Worm (Caenorhabditis elegans) whole organism, midembryonic: ENCODE results near the gene srd-33.

Experiments used
- T22C8.4 ChIP-seq: fragments of 200-800 bp; sonication (Bioruptor generic); IDR thresholded peaks from 2 replicates; pipeline ENCODE4 v1.3.6; 2022; ENCODE audit warnings: missing genetic modification characterization, missing compliant biosample characterization
- cog-1 ChIP-seq: sonication (generic microtip); optimal IDR thresholded peaks from 2 replicates; lab custom pipeline; 2016; ENCODE audit warnings: missing genetic modification characterization, missing compliant biosample characterization
- flt-1 ChIP-seq: fragments of 200-800 bp; sonication (Bioruptor generic); IDR thresholded peaks from 2 replicates; pipeline ENCODE4 v1.3.6; 2022; ENCODE audit warnings: missing genetic modification characterization, missing compliant biosample characterization
- klf-2 ChIP-seq: fragments of 200-800 bp; sonication (Bioruptor generic); conservative IDR thresholded peaks from 2 replicates; pipeline ENCODE4 v1.3.6; 2022; ENCODE audit warnings: missing genetic modification reagents, missing genetic modification characterization, missing compliant biosample characterization
- med-1 ChIP-seq: sonication (generic microtip); optimal IDR thresholded peaks from 2 replicates; lab custom pipeline; 2017; ENCODE audit warnings: missing genetic modification characterization, mild to moderate bottlenecking, missing compliant biosample characterization, antibody characterized with exemption, missing genetic modification reagents; ENCODE audit not compliant: insufficient read depth
- ref-1 ChIP-seq: fragments of 200-800 bp; sonication (Bioruptor generic); conservative IDR thresholded peaks from 2 replicates; pipeline ENCODE4 v1.3.6; 2022; ENCODE audit warnings: missing genetic modification reagents, missing genetic modification characterization, missing compliant biosample characterization
- tab-1 ChIP-seq: fragments of 200-800 bp; sonication (Bioruptor generic); IDR thresholded peaks from 2 replicates; pipeline ENCODE4 v1.3.6; 2022; ENCODE audit warnings: missing genetic modification characterization, missing compliant biosample characterization
- ztf-23 ChIP-seq: fragments of 200-800 bp; sonication (Bioruptor generic); IDR thresholded peaks from 2 replicates; pipeline ENCODE4 v1.3.6; 2022; ENCODE audit warnings: missing genetic modification reagents, missing genetic modification characterization, missing compliant biosample characterization
- ztf-29 ChIP-seq: fragments of 200-800 bp; sonication (Bioruptor generic); IDR thresholded peaks from 2 replicates; pipeline ENCODE4 v1.3.6; 2022; ENCODE audit warnings: missing genetic modification reagents, missing genetic modification characterization, missing compliant biosample characterization

srd-33 gene

DNA sequence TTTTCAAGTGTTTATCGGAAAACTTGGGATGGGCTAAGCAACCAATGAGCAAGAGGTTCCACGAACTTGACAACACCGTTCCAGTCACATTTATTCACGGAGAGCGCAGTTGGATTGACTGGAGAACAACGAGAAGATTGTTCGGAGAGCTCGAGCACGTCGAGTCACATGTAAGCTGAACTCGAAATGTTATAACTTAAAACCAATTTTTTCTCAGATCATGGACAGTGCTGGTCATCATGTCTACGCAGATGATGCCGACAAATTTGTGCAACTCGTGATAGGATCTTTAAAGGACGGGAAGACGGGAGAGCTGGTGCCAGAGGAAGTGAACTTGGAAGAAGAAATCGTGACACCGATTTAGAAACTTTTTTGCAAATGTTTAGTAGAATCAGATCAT is 25.6 kb upstream of the srd-33 start:
- no peak for TF ChIP-seq tab-1 (GFP tag; lab: Robert Waterston, UW)
- no peak for TF ChIP-seq flt-1 (GFP tag; lab: Robert Waterston, UW)
- TF ChIP-seq cog-1 (tag; lab: Kevin White, UChicago): no peak
- TF ChIP-seq ref-1 (GFP tag; lab: Robert Waterston, UW): no peak
- no peak for TF ChIP-seq ztf-23
- TF ChIP-seq ztf-29: no peak
- TF ChIP-seq klf-2 (GFP tag; lab: Robert Waterston, UW): no peak
- no peak for TF ChIP-seq T22C8.4 (GFP tag; lab: Robert Waterston, UW)
- TF ChIP-seq med-1 (GFP tag; lab: Kevin White, UChicago): no peak

DNA sequence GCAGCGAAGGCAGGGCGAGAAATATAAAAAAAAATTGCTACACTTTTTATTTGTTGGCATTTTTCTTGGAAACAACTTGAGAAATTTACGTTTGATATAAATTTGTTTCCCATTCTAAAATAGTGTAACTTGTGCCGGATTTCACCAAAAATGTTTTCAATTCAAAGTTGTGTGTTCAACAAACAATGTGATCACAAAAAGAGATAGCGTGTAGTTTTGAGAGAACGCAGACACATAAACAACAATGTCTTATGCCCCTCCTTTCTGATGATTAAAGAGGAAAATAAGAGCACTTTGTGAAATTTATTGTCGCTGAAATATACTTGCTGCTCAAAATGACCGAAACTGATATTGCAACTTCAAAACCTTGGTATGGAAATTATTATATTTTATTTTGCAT is 24.7 kb upstream of the srd-33 start, which contains the start of gene abhd-5.1:
TSS of gene abhd-5.1 (plus strand) at position 230 of the 400 bp plus-strand sequence.
- no peak for TF ChIP-seq T22C8.4 (GFP tag; lab: Robert Waterston, UW)

DNA sequence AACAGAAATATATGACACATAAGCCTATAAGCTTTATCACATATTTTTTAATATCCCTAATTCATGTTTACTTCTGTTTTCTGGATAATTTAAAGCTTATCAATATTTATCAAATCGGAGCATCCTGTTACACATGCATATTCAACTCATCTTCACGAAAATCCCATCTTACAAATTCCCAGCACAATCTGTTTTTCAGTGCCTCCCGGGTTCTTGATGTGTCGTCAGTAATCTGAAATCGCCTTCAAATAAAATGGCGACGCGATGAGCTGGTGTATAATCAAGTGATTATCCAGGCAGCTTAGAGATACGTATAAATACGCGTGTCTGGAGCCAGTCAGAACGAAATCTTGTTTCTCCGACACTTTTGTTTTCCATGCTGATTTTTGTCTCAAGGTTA is 21.6 kb upstream of the srd-33 start:
- TF ChIP-seq cog-1 (tag; lab: Kevin White, UChicago): no peak

DNA sequence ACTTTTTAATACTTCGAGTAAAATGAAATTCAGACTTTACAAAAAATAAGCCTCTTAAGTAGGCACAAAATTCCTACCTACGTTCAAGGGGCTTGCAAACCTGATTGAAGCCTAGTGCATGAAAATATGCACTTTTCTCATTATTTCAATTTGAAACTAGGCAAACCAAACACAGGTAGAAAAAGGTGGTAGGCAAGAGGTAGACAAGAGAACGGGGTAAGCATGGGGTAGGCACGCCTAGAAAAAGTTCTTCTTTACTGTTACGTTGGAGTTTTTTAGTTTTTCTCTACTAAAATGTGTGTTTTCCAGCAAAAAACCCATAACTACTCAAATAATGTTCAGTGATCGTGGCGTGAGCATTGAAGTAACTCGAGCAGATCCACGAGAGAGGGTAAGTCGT is 21.0 kb upstream of the srd-33 start, which contains the start of gene nex-4:
TSS of gene nex-4 (plus strand) at position 301 of the 400 bp plus-strand sequence.
- TF ChIP-seq ref-1 (GFP tag; lab: Robert Waterston, UW) (no peak), tab-1 (GFP tag; lab: Robert Waterston, UW) (no peak), ztf-23 (no peak), ztf-29 (no peak), med-1 (GFP tag; lab: Kevin White, UChicago) (no peak), flt-1 (GFP tag; lab: Robert Waterston, UW) (no peak), T22C8.4 (GFP tag; lab: Robert Waterston, UW) (no peak), cog-1 (tag; lab: Kevin White, UChicago) (no peak), klf-2 (GFP tag; lab: Robert Waterston, UW) (no peak)

DNA sequence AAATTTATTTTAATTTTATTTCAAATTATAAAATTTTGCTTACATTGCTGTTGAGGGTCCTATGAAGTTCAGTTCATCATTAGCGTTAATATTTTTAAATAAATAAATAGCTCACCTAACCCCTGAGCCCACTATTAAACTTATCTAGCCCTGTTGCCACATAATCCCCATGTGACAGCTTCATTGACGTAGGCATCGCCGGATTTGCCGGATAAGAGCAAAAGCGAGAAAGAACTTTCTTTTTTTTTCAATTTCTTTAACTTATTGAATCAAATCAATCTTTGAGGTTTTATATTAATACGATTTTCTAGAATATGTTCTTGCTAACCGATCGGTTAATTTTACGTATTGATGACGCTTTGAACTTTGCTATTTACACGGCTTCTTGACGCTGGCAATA is 20.1 kb upstream of the srd-33 start:
- no peak for TF ChIP-seq ztf-23
- TF ChIP-seq ref-1 (GFP tag; lab: Robert Waterston, UW): no peak
- no peak for TF ChIP-seq T22C8.4 (GFP tag; lab: Robert Waterston, UW)
- no peak for TF ChIP-seq tab-1 (GFP tag; lab: Robert Waterston, UW)
- no peak for TF ChIP-seq ztf-29
- no peak for TF ChIP-seq klf-2 (GFP tag; lab: Robert Waterston, UW)
- no peak for TF ChIP-seq med-1 (GFP tag; lab: Kevin White, UChicago)
- no peak for TF ChIP-seq cog-1 (tag; lab: Kevin White, UChicago)
- TF ChIP-seq flt-1 (GFP tag; lab: Robert Waterston, UW): no peak

DNA sequence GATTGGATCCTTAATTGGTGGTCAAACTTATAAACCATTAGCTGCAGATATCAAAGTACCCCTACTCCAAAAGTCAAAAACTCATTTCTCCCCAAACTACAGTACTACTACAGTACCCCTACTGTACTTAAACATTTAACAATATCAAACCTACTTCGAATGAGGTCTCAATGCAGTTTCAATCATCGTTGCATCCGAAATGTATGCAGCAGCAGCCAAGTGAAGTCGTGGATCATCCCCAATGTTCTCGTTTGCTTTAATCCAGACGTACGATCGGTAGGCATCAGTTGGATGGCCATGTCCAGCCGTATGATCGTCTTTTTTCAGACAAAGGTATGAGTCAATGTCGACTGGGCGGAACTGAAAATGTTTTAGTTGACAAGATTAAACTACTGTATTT is 14.5 kb upstream of the srd-33 start:
- no peak for TF ChIP-seq ztf-29
- no peak for TF ChIP-seq T22C8.4 (GFP tag; lab: Robert Waterston, UW)
- no peak for TF ChIP-seq ztf-23
- no peak for TF ChIP-seq cog-1 (tag; lab: Kevin White, UChicago)
- no peak for TF ChIP-seq med-1 (GFP tag; lab: Kevin White, UChicago)
- no peak for TF ChIP-seq tab-1 (GFP tag; lab: Robert Waterston, UW)
- TF ChIP-seq ref-1 (GFP tag; lab: Robert Waterston, UW): no peak
- no peak for TF ChIP-seq klf-2 (GFP tag; lab: Robert Waterston, UW)
- no peak for TF ChIP-seq flt-1 (GFP tag; lab: Robert Waterston, UW)

DNA sequence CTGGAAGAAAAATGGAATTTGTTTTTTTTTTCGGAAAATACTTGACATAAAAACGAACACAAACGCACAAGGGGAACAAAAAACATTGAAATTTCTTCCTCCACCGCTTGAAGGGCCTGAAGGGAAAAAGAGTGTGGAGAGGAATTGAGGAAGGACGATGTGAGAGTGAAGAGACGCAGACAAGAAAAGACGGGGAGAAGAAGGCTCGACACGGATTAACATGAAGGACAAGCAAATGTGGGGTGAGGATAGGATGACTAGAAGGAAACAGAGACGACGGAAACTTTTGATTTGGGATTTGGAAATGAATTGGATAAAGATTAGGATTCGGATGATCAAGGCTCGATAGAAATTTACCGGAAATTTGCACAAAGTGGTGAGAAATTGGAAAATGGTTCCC is 11.6 kb upstream of the srd-33 start:
- TF ChIP-seq T22C8.4 (GFP tag; lab: Robert Waterston, UW) (no peak; the same call in 1 of the 2 replicates), flt-1 (GFP tag; lab: Robert Waterston, UW) (no peak), klf-2 (GFP tag; lab: Robert Waterston, UW) (no peak), ztf-29 (no peak), ztf-23 (no peak), cog-1 (tag; lab: Kevin White, UChicago) (no peak), med-1 (GFP tag; lab: Kevin White, UChicago) (no peak), ref-1 (GFP tag; lab: Robert Waterston, UW) (no peak), tab-1 (GFP tag; lab: Robert Waterston, UW) (no peak)

DNA sequence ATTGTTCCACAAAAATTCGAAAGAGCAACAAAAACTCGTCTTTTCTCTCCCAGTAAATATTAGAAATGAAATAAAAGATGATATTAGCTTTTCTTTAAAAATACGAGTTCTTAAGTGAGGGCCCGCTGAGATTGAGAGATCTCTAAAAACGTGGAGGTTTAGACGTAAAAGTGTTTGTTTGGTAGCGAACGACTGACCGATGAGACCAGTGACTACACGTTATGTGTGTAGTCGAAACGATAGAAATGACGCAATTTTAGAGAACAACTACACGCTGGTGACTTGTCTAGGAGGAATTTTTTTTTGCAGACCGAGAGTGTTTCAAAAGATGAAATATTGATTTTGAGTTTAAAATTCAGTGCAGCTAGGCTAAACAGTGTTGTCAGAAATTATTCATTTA is 9.4 kb upstream of the srd-33 start, which contains the start of gene C37H5.13:
TSS of gene C37H5.13 (minus strand) at position 229 of the 400 bp plus-strand sequence.
- TF ChIP-seq cog-1 (tag; lab: Kevin White, UChicago): no peak
- no peak for TF ChIP-seq flt-1 (GFP tag; lab: Robert Waterston, UW)
- no peak for TF ChIP-seq T22C8.4 (GFP tag; lab: Robert Waterston, UW)
- no peak for TF ChIP-seq tab-1 (GFP tag; lab: Robert Waterston, UW)
- no peak for TF ChIP-seq klf-2 (GFP tag; lab: Robert Waterston, UW)
- TF ChIP-seq ztf-23: no peak
- TF ChIP-seq med-1 (GFP tag; lab: Kevin White, UChicago): no peak
- no peak for TF ChIP-seq ztf-29
- no peak for TF ChIP-seq ref-1 (GFP tag; lab: Robert Waterston, UW)

DNA sequence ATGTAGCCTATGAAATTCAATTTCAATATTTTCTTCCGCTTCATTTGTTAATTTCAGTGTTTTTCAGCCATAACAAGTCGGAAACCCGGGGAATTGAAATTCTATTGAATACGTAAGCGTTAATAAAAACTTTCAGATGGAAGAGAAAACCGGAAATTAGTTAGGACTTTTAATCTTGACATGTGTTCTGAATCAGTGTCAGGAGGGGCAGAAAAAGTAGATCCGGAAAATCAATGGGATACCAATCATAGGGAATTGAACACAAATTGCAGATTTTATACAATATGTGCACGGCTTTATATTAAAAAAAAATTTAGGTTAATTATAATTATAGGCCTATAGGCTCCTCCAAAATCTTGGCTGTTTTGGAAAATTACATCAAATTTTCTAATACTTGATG is 7.8 kb upstream of the srd-33 start:
- no peak for TF ChIP-seq ztf-23
- TF ChIP-seq T22C8.4 (GFP tag; lab: Robert Waterston, UW): no peak
- TF ChIP-seq tab-1 (GFP tag; lab: Robert Waterston, UW): no peak
- no peak for TF ChIP-seq ref-1 (GFP tag; lab: Robert Waterston, UW)
- no peak for TF ChIP-seq ztf-29
- no peak for TF ChIP-seq klf-2 (GFP tag; lab: Robert Waterston, UW)
- no peak for TF ChIP-seq med-1 (GFP tag; lab: Kevin White, UChicago)
- TF ChIP-seq flt-1 (GFP tag; lab: Robert Waterston, UW): no peak
- TF ChIP-seq cog-1 (tag; lab: Kevin White, UChicago): no peak

DNA sequence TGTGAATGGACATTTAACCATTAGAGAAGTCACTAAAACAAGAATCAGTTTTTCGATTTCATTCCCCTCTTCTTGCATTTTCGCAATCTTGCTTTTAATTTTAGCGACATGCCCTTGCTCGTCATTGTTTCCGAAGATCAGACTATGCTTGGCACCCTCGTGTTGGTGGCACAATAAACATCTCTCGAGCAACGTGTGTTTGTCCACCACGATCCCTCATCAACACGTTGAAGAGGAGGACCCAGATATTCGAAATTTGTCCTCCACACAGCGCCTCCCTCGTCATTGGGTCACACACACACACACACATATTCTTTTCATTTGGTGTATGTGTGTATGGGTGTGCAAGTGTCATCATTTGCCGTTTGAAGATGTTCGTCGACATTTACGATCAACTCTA is 6.7 kb upstream of the srd-33 start, which contains the start of gene srd-32:
TSS of gene srd-32 (plus strand) at position 301 of the 400 bp plus-strand sequence.
- no peak for TF ChIP-seq ztf-23
- TF ChIP-seq ztf-29: no peak
- no peak for TF ChIP-seq T22C8.4 (GFP tag; lab: Robert Waterston, UW)
- TF ChIP-seq tab-1 (GFP tag; lab: Robert Waterston, UW): no peak
- no peak for TF ChIP-seq med-1 (GFP tag; lab: Kevin White, UChicago)
- no peak for TF ChIP-seq ref-1 (GFP tag; lab: Robert Waterston, UW)
- TF ChIP-seq flt-1 (GFP tag; lab: Robert Waterston, UW): no peak
- TF ChIP-seq klf-2 (GFP tag; lab: Robert Waterston, UW): no peak
- TF ChIP-seq cog-1 (tag; lab: Kevin White, UChicago): no peak
